Worm (Caenorhabditis elegans): ENCODE results near the gene F18E9.7.

Gene F18E9.7

DNA sequence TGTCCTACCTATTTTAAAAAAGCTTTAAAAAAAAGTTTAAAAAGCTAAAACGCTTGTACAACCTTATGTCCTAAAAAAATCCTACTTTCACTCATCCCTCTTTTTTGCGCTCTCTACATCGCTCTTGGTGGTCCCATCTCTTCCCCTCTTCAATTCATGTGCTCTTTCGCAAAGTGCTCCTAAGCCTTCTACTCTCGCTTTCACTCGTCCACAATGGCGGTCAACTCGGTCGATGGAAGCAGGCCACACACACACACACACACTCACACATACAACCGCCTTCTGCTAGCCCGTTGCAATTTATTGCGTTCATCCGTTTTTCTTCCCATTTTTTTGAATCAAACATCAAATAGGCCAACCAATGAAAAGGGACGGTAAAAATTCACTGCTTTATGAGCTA lies 28.4 kb downstream of the F18E9.7 start (continued):
- no peak for TF ChIP-seq hlh-30 (tag; optimal IDR thresholded peaks at IDR 0.05; ENCODE audit: insufficient read depth)
- no peak for TF ChIP-seq unc-86 (tag; optimal IDR thresholded peaks at IDR 0.05)
- peak; percentile 34 for TF ChIP-seq ceh-19 (GFP tag; optimal IDR thresholded peaks at IDR 0.05)
- no peak for TF ChIP-seq ceh-2 (tag; optimal IDR thresholded peaks at IDR 0.05)
- no peak for TF ChIP-seq Y22D7AL.16 (tag; optimal IDR thresholded peaks at IDR 0.05)
- no peak for TF ChIP-seq ahr-1 (tag; optimal IDR thresholded peaks at IDR 0.05)
- TF ChIP-seq che-1 (tag; optimal IDR thresholded peaks at IDR 0.05), result no peak
- no peak for TF ChIP-seq lim-6 (tag; optimal IDR thresholded peaks at IDR 0.05)
- no peak for TF ChIP-seq fax-1 (tag; optimal IDR thresholded peaks at IDR 0.05)
- TF ChIP-seq C08G9.2 (tag; optimal IDR thresholded peaks at IDR 0.05), result no peak
- TF ChIP-seq gmeb-2 (tag; optimal IDR thresholded peaks at IDR 0.05), result no peak
- TF ChIP-seq K09A11.1 (tag; optimal IDR thresholded peaks at IDR 0.05; ENCODE audit: insufficient read depth), result no peak
- no peak for TF ChIP-seq pag-3 (tag; optimal IDR thresholded peaks at IDR 0.05; ENCODE audit: borderline replicate concordance)
- no peak for TF ChIP-seq nhr-232 (tag; optimal IDR thresholded peaks at IDR 0.05)
- TF ChIP-seq ceh-18 (tag; optimal IDR thresholded peaks at IDR 0.05), result no peak
- TF ChIP-seq syd-9 (tag; optimal IDR thresholded peaks at IDR 0.05), result peak; percentile 14
- no peak for TF ChIP-seq lin-11 (tag; optimal IDR thresholded peaks at IDR 0.05)
- TF ChIP-seq pros-1 (tag; optimal IDR thresholded peaks at IDR 0.05), result no peak
- TF ChIP-seq unc-55 (GFP tag; optimal IDR thresholded peaks at IDR 0.05), result no peak
- no peak for TF ChIP-seq fkh-6 (tag; optimal IDR thresholded peaks at IDR 0.05)
- TF ChIP-seq sox-2 (GFP tag; IDR thresholded peaks at IDR 0.05), result no peak; the same call in 1 of the 2 replicates
- TF ChIP-seq hlh-6 (tag; optimal IDR thresholded peaks at IDR 0.05), result no peak
- TF ChIP-seq sdc-2 (tag; optimal IDR thresholded peaks at IDR 0.05), result no peak
- TF ChIP-seq pha-2 (tag; optimal IDR thresholded peaks at IDR 0.05), result no peak
- TF ChIP-seq ceh-30 (tag; optimal IDR thresholded peaks at IDR 0.05), result no peak
- TF ChIP-seq sox-4 (tag; optimal IDR thresholded peaks at IDR 0.05), result no peak
- TF ChIP-seq ceh-31 (tag; optimal IDR thresholded peaks at IDR 0.05), result peak; percentile 9
- no peak for TF ChIP-seq pax-1 (tag; optimal IDR thresholded peaks at IDR 0.05)

- TF ChIP-seq unc-55 (GFP tag; optimal IDR thresholded peaks at IDR 0.05) (peak; percentile 92), fkh-10 (GFP tag; optimal IDR thresholded peaks at IDR 0.05) (no peak), ets-4 (tag; optimal IDR thresholded peaks at IDR 0.05) (no peak), fax-1 (tag; optimal IDR thresholded peaks at IDR 0.05) (no peak), tbx-2 (tag; optimal IDR thresholded peaks at IDR 0.05) (peak; percentile 2), ceh-18 (tag; optimal IDR thresholded peaks at IDR 0.05) (no peak), eyg-1 (tag; optimal IDR thresholded peaks at IDR 0.05) (no peak), F13H6.1 (tag; optimal IDR thresholded peaks at IDR 0.05) (no peak), dve-1 (tag; optimal IDR thresholded peaks at IDR 0.05) (no peak), nfya-1 (tag; optimal IDR thresholded peaks at IDR 0.05) (no peak), pha-4 (tag; optimal IDR thresholded peaks at IDR 0.05) (no peak), elt-2 (tag; optimal IDR thresholded peaks at IDR 0.05) (peak; percentile 84)
These were observed 29.1 kb downstream of the F18E9.7 start for ce11 chrX:8568423-8568903.

DNA sequence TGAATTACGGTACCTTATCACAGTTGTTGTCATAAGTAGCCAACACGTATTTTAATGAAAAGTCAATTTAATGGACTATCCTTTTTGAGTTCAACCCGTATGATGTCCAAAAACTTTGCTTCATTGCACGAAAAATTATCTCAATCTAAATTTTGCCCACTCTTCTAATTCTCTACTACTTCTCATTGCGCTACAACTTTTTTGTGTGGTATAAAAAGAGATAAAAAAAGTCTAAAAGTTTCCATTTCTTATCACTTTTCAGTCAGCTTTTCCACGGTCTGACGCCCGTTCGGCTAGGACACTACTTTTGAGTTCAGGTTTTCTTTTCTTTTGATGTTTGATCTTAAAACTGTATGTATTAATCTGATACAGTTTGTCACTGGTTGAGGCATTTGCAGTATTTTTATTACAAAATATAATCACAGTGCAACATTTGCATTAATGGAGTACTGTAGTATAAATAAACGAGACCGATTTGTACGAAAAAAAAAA lies 29.7 kb downstream of the F18E9.7 start:
- no peak for TF ChIP-seq tbx-7 (tag; optimal IDR thresholded peaks at IDR 0.05)
- TF ChIP-seq ttx-3 (tag; optimal IDR thresholded peaks at IDR 0.05), result no peak
- TF ChIP-seq unc-55 (GFP tag; optimal IDR thresholded peaks at IDR 0.05), result no peak
- no peak for TF ChIP-seq C38D4.7 (GFP tag; optimal IDR thresholded peaks at IDR 0.05)
- TF ChIP-seq che-1 (tag; optimal IDR thresholded peaks at IDR 0.05), result no peak
- no peak for TF ChIP-seq ceh-48 (tag; optimal IDR thresholded peaks at IDR 0.05)
- TF ChIP-seq ahr-1 (tag; optimal IDR thresholded peaks at IDR 0.05), result no peak
- no peak for TF ChIP-seq K09A11.1 (tag; optimal IDR thresholded peaks at IDR 0.05; ENCODE audit: insufficient read depth)
- no peak for TF ChIP-seq ets-4 (tag; optimal IDR thresholded peaks at IDR 0.05)
- no peak for TF ChIP-seq hlh-13 (GFP tag; optimal IDR thresholded peaks at IDR 0.05)
